Worm (Caenorhabditis elegans): ENCODE measurements around the gene nmur-3.

nmur-3 gene

DNA sequence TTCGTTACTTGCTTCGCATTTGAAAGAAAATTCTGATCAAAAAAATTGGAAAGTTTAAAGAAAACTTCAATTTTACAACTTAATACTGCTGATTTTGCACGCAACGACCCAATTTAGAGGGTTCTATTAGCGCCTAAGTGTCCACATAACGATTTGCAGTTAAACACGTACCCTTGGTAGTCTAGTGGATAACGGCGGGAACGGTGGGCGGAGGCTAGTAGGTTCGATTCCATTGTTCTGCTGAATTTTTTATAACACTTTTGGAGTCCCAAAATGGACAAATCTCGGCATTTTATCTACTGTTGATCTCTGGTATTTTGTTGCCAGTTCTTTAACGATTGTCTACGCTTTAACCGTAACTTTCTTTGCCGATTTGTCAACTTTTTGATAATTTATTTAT is 13.2 kb upstream of the nmur-3 start (continued):
- TF ChIP-seq Y105C5A.15 (GFP tag; IDR thresholded peaks at IDR 0.05) (0 out of 2 replicates have a peak, but pooled peaks have one; percentile 33), T20F7.1 (GFP tag; optimal IDR thresholded peaks at IDR 0.05) (no peak), saeg-2 (GFP tag; IDR thresholded peaks at IDR 0.05) (no peak), mdl-1 (tag; optimal IDR thresholded peaks at IDR 0.05) (no peak)

DNA sequence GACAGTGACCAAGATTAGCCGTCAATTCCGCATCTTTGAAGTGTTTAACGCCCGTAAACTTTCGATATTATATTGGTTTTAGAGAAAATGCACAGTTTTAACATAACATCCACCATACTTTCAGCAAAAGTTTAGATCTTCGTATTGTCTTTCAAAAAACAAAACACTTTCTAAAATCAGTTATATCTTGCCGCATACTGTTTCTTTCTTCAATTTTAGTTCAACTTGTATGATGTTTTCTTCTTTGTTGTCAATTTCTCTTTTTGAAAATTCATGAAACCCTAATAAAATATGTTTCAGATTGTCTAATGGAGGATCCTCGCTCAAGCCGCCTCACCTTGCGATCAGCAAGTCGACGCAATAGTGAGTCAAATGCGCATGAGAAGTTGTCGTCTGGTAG is 12.5 kb upstream of the nmur-3 start, which contains the start of gene F02E8.4:
TSS of gene F02E8.4 (plus strand) at position 301 of the 400 bp plus-strand sequence.
- TF ChIP-seq aha-1 (tag) (no peak), unc-62 (GFP tag; optimal IDR thresholded peaks at IDR 0.05 in 1 of 2) (peak in 1 of 2 experiments; percentile 44), unc-62 (tag; optimal IDR thresholded peaks at IDR 0.05) (no peak)

- TF ChIP-seq dve-1 (tag; optimal IDR thresholded peaks at IDR 0.05; ENCODE audit: insufficient read depth) (peak; percentile 52), ctbp-1 (GFP tag; IDR thresholded peaks at IDR 0.05) (peak; percentile 35; the same call in 1 of the 2 replicates), mep-1 (tag; optimal IDR thresholded peaks at IDR 0.05) (peak; percentile 72), nhr-77 (tag; optimal IDR thresholded peaks at IDR 0.05) (peak; percentile 36), attf-4 (tag; optimal IDR thresholded peaks at IDR 0.05) (no peak), T26A8.4 (GFP tag; IDR thresholded peaks at IDR 0.05) (no peak), pqm-1 (tag; optimal IDR thresholded peaks at IDR 0.05) (peak; percentile 5), nhr-6 (tag; optimal IDR thresholded peaks at IDR 0.05) (peak; percentile 14), Y75B8A.6 (GFP tag; IDR thresholded peaks at IDR 0.05) (no peak), mes-2 (tag; optimal IDR thresholded peaks at IDR 0.05; ENCODE audit: poor library complexity, severe bottlenecking) (peak; percentile 76), fkh-10 (GFP tag; optimal IDR thresholded peaks at IDR 0.05) (peak; percentile 22), php-3 (GFP tag; IDR thresholded peaks at IDR 0.05) (0 out of 2 replicates have a peak, but pooled peaks have one; percentile 25), daf-8 (GFP tag; IDR thresholded peaks at IDR 0.05) (no peak), daf-16 (GFP tag; optimal IDR thresholded peaks at IDR 0.05) (no peak), daf-16 (tag; optimal IDR thresholded peaks at IDR 0.05) (peak; percentile 10), aha-1 (tag) (peak; percentile 54), hlh-11 (tag; optimal IDR thresholded peaks at IDR 0.05) (peak; percentile 48), nhr-28 (tag; optimal IDR thresholded peaks at IDR 0.05) (peak; percentile 27), hlh-30 (tag; optimal IDR thresholded peaks at IDR 0.05; ENCODE audit: insufficient read depth) (peak; percentile 73), madf-9 (GFP tag; conservative IDR thresholded peaks at IDR 0.05) (no peak), hif-1 (tag; optimal IDR thresholded peaks at IDR 0.05) (peak in 1 of 2 experiments; percentile 36), rbr-2 (tag; optimal IDR thresholded peaks at IDR 0.05) (peak; percentile 48), unc-62 (GFP tag; optimal IDR thresholded peaks at IDR 0.05 in 1 of 2) (peak in 1 of 2 experiments; percentile 38), unc-62 (tag; optimal IDR thresholded peaks at IDR 0.05) (no peak), hmg-1.1 (GFP tag; IDR thresholded peaks at IDR 0.05) (peak; percentile 69), lin-38 (GFP tag; IDR thresholded peaks at IDR 0.05) (peak; percentile 64), aly-2 (tag; optimal IDR thresholded peaks at IDR 0.05) (no peak)
Measured at ce11 chrX:4457853-4458322, 8.4 kb upstream of the nmur-3 start, which contains the start of gene aps-2. Gene aps-2, plus strand, starts transcription at chrX:4458272.

DNA sequence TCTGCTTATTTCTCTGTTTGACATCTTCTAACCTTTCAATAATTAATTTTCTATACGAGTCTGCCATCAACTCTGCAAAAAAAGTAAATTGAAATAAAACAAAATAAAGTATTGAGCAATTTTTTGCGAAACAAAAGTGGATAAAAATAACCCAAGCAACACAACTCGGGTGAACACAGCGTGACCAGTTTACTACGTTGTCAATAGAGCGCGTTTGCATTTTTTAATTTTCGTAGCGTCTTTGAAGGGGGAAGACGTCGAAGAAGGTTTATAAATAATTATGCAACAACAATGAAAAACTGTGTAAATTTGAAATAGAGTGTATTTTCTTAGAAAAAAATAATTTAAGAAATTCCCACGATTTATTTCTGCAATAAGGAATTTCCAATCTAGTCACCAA is 3.9 kb upstream of the nmur-3 start, which contains the start of gene atg-16.1:
TSS of gene atg-16.1 (minus strand) at position 76 of the 400 bp plus-strand sequence.
- TF ChIP-seq aha-1 (tag) (peak; percentile 49), madf-5 (GFP tag; IDR thresholded peaks at IDR 0.05) (no peak), mdl-1 (tag; optimal IDR thresholded peaks at IDR 0.05) (peak in 1 of 2 experiments; percentile 59), ZK546.5 (tag; optimal IDR thresholded peaks at IDR 0.05) (no peak), dve-1 (tag; optimal IDR thresholded peaks at IDR 0.05; ENCODE audit: insufficient read depth) (peak; percentile 70), lin-1 (GFP tag; IDR thresholded peaks at IDR 0.05) (no peak), mxl-3 (GFP tag; optimal IDR thresholded peaks at IDR 0.05) (peak; percentile 29), nhr-28 (tag; optimal IDR thresholded peaks at IDR 0.05) (peak; percentile 87), dpl-1 (GFP tag; optimal IDR thresholded peaks at IDR 0.05) (peak; percentile 45), tra-1 (GFP tag; IDR thresholded peaks at IDR 0.05) (no peak), php-3 (GFP tag; IDR thresholded peaks at IDR 0.05) (no peak), mep-1 (tag; optimal IDR thresholded peaks at IDR 0.05) (peak; percentile 67), T26A8.4 (GFP tag; IDR thresholded peaks at IDR 0.05) (no peak), pqm-1 (tag; optimal IDR thresholded peaks at IDR 0.05) (peak; percentile 7), duxl-1 (tag; optimal IDR thresholded peaks at IDR 0.05; ENCODE audit: poor library complexity) (no peak), lsy-2 (tag; optimal IDR thresholded peaks at IDR 0.05) (peak in 1 of 2 experiments; percentile 80), snpc-1.2 (GFP tag; IDR thresholded peaks at IDR 0.05) (no peak), madf-9 (GFP tag; conservative IDR thresholded peaks at IDR 0.05) (no peak), nhr-25 (tag; optimal IDR thresholded peaks at IDR 0.05; ENCODE audit: borderline replicate concordance, insufficient read depth) (no peak), hlh-11 (tag; optimal IDR thresholded peaks at IDR 0.05) (peak; percentile 29), nhr-111 (GFP tag; optimal IDR thresholded peaks at IDR 0.05) (no peak), nhr-10 (tag; optimal IDR thresholded peaks at IDR 0.05) (no peak)
